Worm (Caenorhabditis elegans) whole organism, L3 larva: ENCODE data around the gene gst-41.

Experiments used
- ama-1 ChIP-seq: fragments of 150-350 bp; optimal IDR thresholded peaks from 2 replicates; lab custom pipeline; 2018
- elt-2 ChIP-seq: sonication (generic microtip); optimal IDR thresholded peaks from 2 replicates; lab custom pipeline; 2016; ENCODE audit warnings: missing genetic modification reagents, mild to moderate bottlenecking, missing genetic modification characterization, missing compliant biosample characterization
- elt-3 ChIP-seq, 3 experiments: fragments of 150-350 bp in 1 of 3; sonication (generic microtip) in 2 of 3; optimal IDR thresholded peaks; 2 replicates in 2 of 3; 4 replicates in 1 of 3; lab custom pipeline; 2014 to 2017; ENCODE audit warnings: missing biosample characterization in 3 of 3, missing genetic modification characterization in 3 of 3
- nhr-237 ChIP-seq: fragments of 150-350 bp; optimal IDR thresholded peaks from 2 replicates; lab custom pipeline; 2014; ENCODE audit warnings: missing biosample characterization, missing genetic modification characterization
- nhr-28 ChIP-seq: fragments of 150-350 bp; optimal IDR thresholded peaks from 2 replicates; lab custom pipeline; 2014; ENCODE audit warnings: missing biosample characterization, missing genetic modification characterization
- ztf-11 ChIP-seq: fragments of 150-350 bp; optimal IDR thresholded peaks from 2 replicates; lab custom pipeline; 2014; ENCODE audit warnings: missing biosample characterization, missing genetic modification characterization

DNA sequence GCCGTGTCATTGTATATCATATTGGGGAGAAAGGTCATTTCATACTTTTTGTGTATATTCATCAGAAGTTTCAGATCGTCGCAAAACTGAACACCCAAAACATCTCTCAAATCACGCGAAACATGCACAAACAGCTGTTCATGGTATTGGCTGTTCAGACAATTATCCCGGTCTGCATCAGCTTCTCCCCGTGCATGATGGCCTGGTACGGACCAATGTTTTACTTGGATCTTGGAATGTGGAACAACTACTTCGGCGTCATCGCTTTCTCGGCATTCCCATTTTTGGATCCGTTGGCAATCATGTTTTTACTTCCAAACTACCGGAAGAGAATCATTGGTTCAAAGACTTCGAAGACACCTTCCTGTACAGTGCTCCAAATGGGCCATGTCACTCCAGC, 4.4 kb upstream of the gst-41 start:
- no peak for TF ChIP-seq nhr-237 (tag; lab: Kevin White, UChicago)
- no peak for TF ChIP-seq nhr-28
- TF ChIP-seq elt-3 (tag; optimal IDR thresholded peaks at IDR 0.05; lab: Kevin White, UChicago) = no peak
- TF ChIP-seq ama-1 (lab: Kevin White, UChicago) = no peak
- TF ChIP-seq elt-2 (tag; lab: Kevin White, UChicago) = no peak
- TF ChIP-seq ztf-11 (tag; lab: Kevin White, UChicago) = no peak
